Worm (Caenorhabditis elegans) whole organism, late embryonic: Measurements from ENCODE around the gene sut-2.
"Not testable (repeated sequence)": the region's sequence is repeated elsewhere in the genome, so short reads cannot be mapped to it uniquely, and the experiment has no call there.

Source experiments
- F13H6.1 ChIP-seq: sonication (generic microtip); optimal IDR thresholded peaks from 2 replicates; lab custom pipeline; 2016; ENCODE audit warnings: missing genetic modification characterization, missing compliant biosample characterization
- K09A11.1 ChIP-seq: sonication (generic microtip); optimal IDR thresholded peaks from 2 replicates; lab custom pipeline; 2017; ENCODE audit warnings: antibody characterized with exemption, mild to moderate bottlenecking, missing genetic modification characterization, missing compliant biosample characterization; ENCODE audit not compliant: insufficient read depth
- T23F11.4 ChIP-seq: fragments of 200-800 bp; sonication (Bioruptor generic); optimal IDR thresholded peaks from 2 replicates; lab custom pipeline; 2018; ENCODE audit warnings: mild to moderate bottlenecking, missing genetic modification characterization, missing compliant biosample characterization
- Y22D7AL.16 ChIP-seq: sonication (generic microtip); optimal IDR thresholded peaks from 2 replicates; lab custom pipeline; 2016; ENCODE audit warnings: missing genetic modification characterization, missing compliant biosample characterization
- ceh-14 ChIP-seq: sonication (generic microtip); optimal IDR thresholded peaks from 2 replicates; lab custom pipeline; 2016; ENCODE audit warnings: missing genotype, missing genetic modification characterization, missing compliant biosample characterization
- ceh-18 ChIP-seq: sonication (generic microtip); optimal IDR thresholded peaks from 2 replicates; lab custom pipeline; 2016; ENCODE audit warnings: missing genetic modification characterization, missing compliant biosample characterization
- ceh-19 ChIP-seq: fragments of 200-800 bp; sonication (Bioruptor generic); optimal IDR thresholded peaks from 2 replicates; lab custom pipeline; 2018; ENCODE audit warnings: mild to moderate bottlenecking, missing genetic modification characterization, missing compliant biosample characterization
- ceh-24 ChIP-seq: sonication (generic microtip); optimal IDR thresholded peaks from 2 replicates; lab custom pipeline; 2016; ENCODE audit warnings: mild to moderate bottlenecking, missing genetic modification characterization, missing compliant biosample characterization
- ceh-31 ChIP-seq: sonication (generic microtip); optimal IDR thresholded peaks from 2 replicates; lab custom pipeline; 2016; ENCODE audit warnings: missing genetic modification characterization, missing compliant biosample characterization
- ceh-34 ChIP-seq: sonication (generic microtip); optimal IDR thresholded peaks from 2 replicates; lab custom pipeline; 2016; ENCODE audit warnings: mild to moderate bottlenecking, missing genetic modification characterization, missing compliant biosample characterization
- ceh-9 ChIP-seq: sonication (generic microtip); optimal IDR thresholded peaks from 2 replicates; lab custom pipeline; 2016; ENCODE audit warnings: mild to moderate bottlenecking, missing genetic modification characterization, inconsistent platforms, missing compliant biosample characterization
- che-1 ChIP-seq: sonication (generic microtip); optimal IDR thresholded peaks from 2 replicates; lab custom pipeline; 2016; ENCODE audit warnings: mild to moderate bottlenecking, missing genetic modification characterization, missing compliant biosample characterization
- elt-2 ChIP-seq: sonication (generic microtip); optimal IDR thresholded peaks from 2 replicates; lab custom pipeline; 2016; ENCODE audit warnings: missing genetic modification reagents, missing genetic modification characterization, missing compliant biosample characterization
- elt-4 ChIP-seq: sonication (generic microtip); optimal IDR thresholded peaks from 2 replicates; lab custom pipeline; 2016; ENCODE audit warnings: missing genetic modification characterization, missing compliant biosample characterization
- ets-4 ChIP-seq: sonication (generic microtip); optimal IDR thresholded peaks from 2 replicates; lab custom pipeline; 2016; ENCODE audit warnings: missing genetic modification characterization, missing compliant biosample characterization
- fax-1 ChIP-seq: sonication (generic microtip); optimal IDR thresholded peaks from 2 replicates; lab custom pipeline; 2016; ENCODE audit warnings: missing genotype, missing genetic modification characterization, missing compliant biosample characterization
- gmeb-2 ChIP-seq: sonication (generic microtip); optimal IDR thresholded peaks from 2 replicates; lab custom pipeline; 2016; ENCODE audit warnings: missing genetic modification characterization, inconsistent platforms, missing compliant biosample characterization
- hlh-13 ChIP-seq: fragments of 200-800 bp; sonication (Bioruptor generic); optimal IDR thresholded peaks from 2 replicates; lab custom pipeline; 2018; ENCODE audit warnings: mild to moderate bottlenecking, missing genetic modification characterization, missing compliant biosample characterization
- madf-2 ChIP-seq: sonication (generic microtip); optimal IDR thresholded peaks from 2 replicates; lab custom pipeline; 2017; ENCODE audit warnings: missing genetic modification characterization, missing compliant biosample characterization
- mec-3 ChIP-seq: sonication (generic microtip); optimal IDR thresholded peaks from 2 replicates; lab custom pipeline; 2016; ENCODE audit warnings: borderline replicate concordance, missing genetic modification characterization, missing compliant biosample characterization
- nfya-1 ChIP-seq: sonication (generic microtip); optimal IDR thresholded peaks from 2 replicates; lab custom pipeline; 2017; ENCODE audit warnings: missing genetic modification characterization, mild to moderate bottlenecking, missing compliant biosample characterization, antibody characterized with exemption, moderate library complexity
- nhr-11 ChIP-seq: fragments of 150-350 bp; optimal IDR thresholded peaks from 2 replicates; lab custom pipeline; 2014; ENCODE audit warnings: missing biosample characterization, missing genetic modification characterization
- pat-9 ChIP-seq: fragments of 200-800 bp; sonication (Bioruptor generic); optimal IDR thresholded peaks from 2 replicates; lab custom pipeline; 2018; ENCODE audit warnings: mild to moderate bottlenecking, missing genetic modification characterization, moderate library complexity, missing compliant biosample characterization
- pax-1 ChIP-seq: fragments of 150-350 bp; optimal IDR thresholded peaks from 2 replicates; lab custom pipeline; 2014; ENCODE audit warnings: missing biosample characterization, missing genetic modification characterization
- pha-2 ChIP-seq: sonication (generic microtip); optimal IDR thresholded peaks from 2 replicates; lab custom pipeline; 2017; ENCODE audit warnings: mild to moderate bottlenecking, missing genetic modification characterization, missing compliant biosample characterization
- pqm-1 ChIP-seq: sonication (generic microtip); optimal IDR thresholded peaks from 2 replicates; lab custom pipeline; 2016; ENCODE audit warnings: missing genetic modification characterization, missing compliant biosample characterization
- rnt-1 ChIP-seq: sonication (generic microtip); optimal IDR thresholded peaks from 2 replicates; lab custom pipeline; 2016; ENCODE audit warnings: missing genetic modification characterization, missing compliant biosample characterization
- sox-2 ChIP-seq: fragments of 200-800 bp; sonication (Bioruptor generic); IDR thresholded peaks from 2 replicates; pipeline ENCODE4 v1.3.6; 2022; ENCODE audit warnings: missing genetic modification reagents, missing genetic modification characterization, missing compliant biosample characterization
- ttx-3 ChIP-seq: sonication (generic microtip); optimal IDR thresholded peaks from 2 replicates; lab custom pipeline; 2016; ENCODE audit warnings: missing genetic modification reagents, missing genetic modification characterization, missing compliant biosample characterization
- unc-3 ChIP-seq, 2 experiments: fragments of 200-800 bp in 1 of 2; sonication (Bioruptor generic) in 1 of 2; sonication (generic microtip) in 1 of 2; conservative IDR thresholded peaks in 1 of 2; optimal IDR thresholded peaks in 1 of 2; 2 replicates each; pipeline versions ENCODE4 v1.3.6 to Lab custom; 2016 to 2022; ENCODE audit warnings: missing compliant biosample characterization in 2 of 2, missing genetic modification characterization in 2 of 2, missing genetic modification reagents in 1 of 2
- unc-42 ChIP-seq: sonication (generic microtip); optimal IDR thresholded peaks from 2 replicates; lab custom pipeline; 2016; ENCODE audit warnings: missing genotype, missing genetic modification characterization, missing compliant biosample characterization
- ztf-16 ChIP-seq: sonication (generic microtip); optimal IDR thresholded peaks from 2 replicates; lab custom pipeline; 2017; ENCODE audit warnings: missing genetic modification characterization, missing compliant biosample characterization

The sut-2 gene

ce11 chrV:4598489-4598888, 28.6 kb upstream of the sut-2 start:
- peak; percentile 90 for TF ChIP-seq elt-2
- TF ChIP-seq unc-42 (tag; lab: Kevin White, UChicago): no peak

- TF ChIP-seq elt-2 (peak; percentile 58), ceh-18 (tag; lab: Kevin White, UChicago) (no peak)
Measured at ce11 chrV:4590791-4591190, 20.9 kb upstream of the sut-2 start.

ce11 chrV:4585009-4585408, 15.2 kb upstream of the sut-2 start, which contains the start of gene Y61A9LA.1:
Gene Y61A9LA.1 (plus strand): TSS chrV:4585309.
- TF ChIP-seq nhr-11 (tag; lab: Kevin White, UChicago) (no peak), ceh-9 (tag; lab: Kevin White, UChicago) (no peak), ets-4 (tag; lab: Kevin White, UChicago) (no peak), ceh-34 (tag; lab: Kevin White, UChicago) (no peak), gmeb-2 (no peak), pqm-1 (no peak), mec-3 (tag; lab: Kevin White, UChicago) (no peak), elt-4 (tag; lab: Kevin White, UChicago) (no peak), ceh-31 (tag; lab: Kevin White, UChicago) (no peak), elt-2 (no peak), ceh-19 (no peak), K09A11.1 (no peak), T23F11.4 (GFP tag; lab: Kevin White, UChicago) (no peak), hlh-13 (GFP tag; lab: Kevin White, UChicago) (no peak), pat-9 (tag; lab: Kevin White, UChicago) (no peak)

- TF ChIP-seq ceh-18 (tag; lab: Kevin White, UChicago) (no peak), gmeb-2 (no peak), ceh-14 (tag; lab: Kevin White, UChicago) (no peak), pax-1 (tag; lab: Kevin White, UChicago) (no peak), F13H6.1 (no peak), che-1 (tag; lab: Kevin White, UChicago) (no peak), unc-3 (GFP tag; conservative IDR thresholded peaks at IDR 0.05; lab: Robert Waterston, UW) (no peak), unc-3 (tag; optimal IDR thresholded peaks at IDR 0.05; lab: Kevin White, UChicago) (no peak), ztf-16 (tag; lab: Kevin White, UChicago) (no peak), rnt-1 (no peak), pha-2 (tag; lab: Kevin White, UChicago) (no peak)
Measured at ce11 chrV:4580594-4580993, 10.7 kb upstream of the sut-2 start.

- TF ChIP-seq pha-2 (tag; lab: Kevin White, UChicago) (no peak), ceh-24 (tag; lab: Kevin White, UChicago) (no peak), sox-2 (GFP tag; lab: Robert Waterston, UW) (no peak), fax-1 (no peak), nfya-1 (tag; lab: Kevin White, UChicago) (peak; percentile 92)
Measured at ce11 chrV:4575458-4575857, 5.6 kb upstream of the sut-2 start.

- not testable (repeated sequence) for TF ChIP-seq madf-2, Y22D7AL.16, ttx-3 (tag; lab: Kevin White, UChicago)
Measured at ce11 chrV:4573824-4574223, 4.0 kb upstream of the sut-2 start, which contains the start of gene hpo-39. Gene hpo-39 (minus strand): TSS chrV:4573924.
